Fruit fly (Drosophila melanogaster): ENCODE data around the gene tty.

dm6 chrX:21362878-21363277, 23.4 kb upstream of the tty start, which contains the start of the genes bbx and waw:
- TF ChIP-seq CG6854 (GFP tag; optimal IDR thresholded peaks at IDR 0.05): no peak
- TF ChIP-seq CG7987 (GFP tag; optimal IDR thresholded peaks at IDR 0.05): peak; percentile 67
- TF ChIP-seq zfh1 (GFP tag; IDR thresholded peaks at IDR 0.05): no peak
- TF ChIP-seq pum (GFP tag; optimal IDR thresholded peaks at IDR 0.05): no peak
- TF ChIP-seq Sin3A (optimal IDR thresholded peaks at IDR 0.05): peak; percentile 36
- TF ChIP-seq crol (GFP tag; IDR thresholded peaks at IDR 0.05): no peak
- TF ChIP-seq CG31365 (tag; optimal IDR thresholded peaks at IDR 0.05): no peak
- no peak for TF ChIP-seq CG8944 (GFP tag; optimal IDR thresholded peaks at IDR 0.05)
- TF ChIP-seq luna (GFP tag; optimal IDR thresholded peaks at IDR 0.05): no peak
- no peak for TF ChIP-seq psq (GFP tag; optimal IDR thresholded peaks at IDR 0.05)
- TF ChIP-seq Fer1 (GFP tag; optimal IDR thresholded peaks at IDR 0.05): peak; percentile 44
- no peak for TF ChIP-seq gem (tag; optimal IDR thresholded peaks at IDR 0.05)
- TF ChIP-seq CG9609 (GFP tag; optimal IDR thresholded peaks at IDR 0.05): no peak
